Worm (Caenorhabditis elegans): ENCODE data around the gene Y116A8A.4.

- TF ChIP-seq ets-4 (tag; optimal IDR thresholded peaks at IDR 0.05): no peak
- no peak for TF ChIP-seq mec-3 (tag; optimal IDR thresholded peaks at IDR 0.05; ENCODE audit: borderline replicate concordance)
- no peak for TF ChIP-seq fkh-10 (GFP tag; optimal IDR thresholded peaks at IDR 0.05)
- no peak for TF ChIP-seq tbx-2 (tag; optimal IDR thresholded peaks at IDR 0.05)
- no peak for TF ChIP-seq elt-2 (tag; optimal IDR thresholded peaks at IDR 0.05)
- no peak for TF ChIP-seq nhr-232 (tag; optimal IDR thresholded peaks at IDR 0.05)
- TF ChIP-seq pha-4 (tag; optimal IDR thresholded peaks at IDR 0.05): no peak
- TF ChIP-seq ceh-31 (tag; optimal IDR thresholded peaks at IDR 0.05): no peak
- no peak for TF ChIP-seq pag-3 (tag; optimal IDR thresholded peaks at IDR 0.05; ENCODE audit: borderline replicate concordance)
- TF ChIP-seq sox-2 (GFP tag; IDR thresholded peaks at IDR 0.05): no peak
- no peak for TF ChIP-seq ama-1 (optimal IDR thresholded peaks at IDR 0.05)
- TF ChIP-seq K02D7.2 (tag; optimal IDR thresholded peaks at IDR 0.05): no peak
- TF ChIP-seq sox-4 (tag; optimal IDR thresholded peaks at IDR 0.05): no peak
Measured at ce11 chrIV:16828698-16829097, 6.1 kb downstream of the Y116A8A.4 start, which contains the start of gene Y116A8A.6.

Measured in whole organism, late embryonic.